Worm (Caenorhabditis elegans): ENCODE measurements around the gene klf-2.

The klf-2 gene

DNA sequence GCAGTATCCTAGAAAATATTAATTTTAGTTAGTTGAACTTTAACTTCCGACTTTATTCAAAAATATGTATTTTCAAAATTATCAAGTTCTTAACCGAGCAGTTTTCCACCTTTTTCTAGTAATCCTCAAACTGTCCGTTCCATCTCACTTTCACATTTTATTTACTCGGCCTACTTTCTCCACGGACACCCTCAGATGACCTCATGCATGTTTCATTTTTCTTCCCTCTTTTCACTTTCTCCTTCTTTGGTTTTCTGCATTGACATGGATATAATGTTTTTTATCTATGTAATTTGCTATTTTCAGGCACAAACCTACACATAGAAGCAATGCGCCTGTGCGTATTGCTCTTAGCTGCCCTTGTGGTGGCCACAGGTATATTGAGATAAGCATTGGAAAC lies 18.6 kb upstream of the klf-2 start, which contains the start of gene mlt-11:
mlt-11 (plus strand) TSS at position 301 of the 400 bp plus-strand sequence.
- TF ChIP-seq blmp-1 (tag; optimal IDR thresholded peaks at IDR 0.05; ENCODE audit: insufficient read depth) (peak; percentile 26), elt-3 (tag; optimal IDR thresholded peaks at IDR 0.05) (no peak)

DNA sequence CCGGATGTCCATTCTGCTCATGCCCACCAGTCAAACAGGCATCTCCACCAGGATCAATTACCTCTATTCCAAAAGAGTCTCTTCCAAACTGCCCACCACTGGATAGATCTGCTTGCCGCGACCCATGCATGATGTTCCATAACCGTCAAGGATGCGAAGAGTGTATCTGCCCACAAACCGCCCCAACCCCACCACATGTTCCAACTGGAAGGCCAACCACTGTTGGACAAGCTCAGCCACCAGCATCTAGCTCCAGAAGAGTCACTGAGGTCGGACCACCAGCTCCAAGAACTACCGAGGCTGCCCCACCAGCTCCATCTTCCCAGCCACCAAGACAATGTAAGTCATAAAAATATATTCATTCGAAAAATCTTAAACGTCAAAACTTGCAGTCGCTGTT lies 14.9 kb upstream of the klf-2 start:
- no peak for TF ChIP-seq mbf-1 (tag; optimal IDR thresholded peaks at IDR 0.05)
- TF ChIP-seq zag-1 (tag; optimal IDR thresholded peaks at IDR 0.05) = no peak
- TF ChIP-seq skn-1 (tag; optimal IDR thresholded peaks at IDR 0.05) = no peak
- no peak for TF ChIP-seq elt-1 (tag; optimal IDR thresholded peaks at IDR 0.05)

DNA sequence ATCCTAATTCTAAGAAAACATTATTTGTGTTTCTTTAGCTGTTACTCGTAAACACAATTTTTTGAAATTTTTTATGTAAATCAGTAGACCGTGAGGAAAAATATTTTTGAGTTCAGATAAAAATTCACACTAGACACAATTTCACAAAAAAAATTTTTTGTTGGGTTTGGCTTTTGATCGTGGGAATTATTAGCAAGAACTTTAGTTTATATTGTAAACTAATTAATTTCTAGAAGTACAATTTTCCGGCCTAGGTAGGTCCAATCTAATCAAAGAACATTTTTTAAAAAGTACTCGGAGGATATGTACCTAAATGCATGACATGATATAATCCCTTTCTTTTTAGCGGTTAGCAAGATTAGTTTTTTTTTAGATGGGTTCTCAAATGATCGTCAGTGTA lies 5.3 kb upstream of the klf-2 start:
- TF ChIP-seq nhr-12 (tag; optimal IDR thresholded peaks at IDR 0.05) (no peak), R02D3.7 (tag; optimal IDR thresholded peaks at IDR 0.05) (no peak), ZK546.5 (tag; optimal IDR thresholded peaks at IDR 0.05) (no peak), lsy-2 (tag; optimal IDR thresholded peaks at IDR 0.05) (no peak), unc-55 (GFP tag; optimal IDR thresholded peaks at IDR 0.05) (no peak), unc-62 (GFP tag; optimal IDR thresholded peaks at IDR 0.05) (no peak), lin-39 (tag; optimal IDR thresholded peaks at IDR 0.05) (no peak), alr-1 (tag; optimal IDR thresholded peaks at IDR 0.05) (no peak), F13H6.1 (tag; optimal IDR thresholded peaks at IDR 0.05) (no peak), nhr-237 (tag; optimal IDR thresholded peaks at IDR 0.05) (no peak), fos-1 (tag; optimal IDR thresholded peaks at IDR 0.05) (no peak), peb-1 (tag; optimal IDR thresholded peaks at IDR 0.05) (no peak), ztf-1 (GFP tag; conservative IDR thresholded peaks at IDR 0.05) (no peak), unc-39 (tag; optimal IDR thresholded peaks at IDR 0.05) (no peak)

DNA sequence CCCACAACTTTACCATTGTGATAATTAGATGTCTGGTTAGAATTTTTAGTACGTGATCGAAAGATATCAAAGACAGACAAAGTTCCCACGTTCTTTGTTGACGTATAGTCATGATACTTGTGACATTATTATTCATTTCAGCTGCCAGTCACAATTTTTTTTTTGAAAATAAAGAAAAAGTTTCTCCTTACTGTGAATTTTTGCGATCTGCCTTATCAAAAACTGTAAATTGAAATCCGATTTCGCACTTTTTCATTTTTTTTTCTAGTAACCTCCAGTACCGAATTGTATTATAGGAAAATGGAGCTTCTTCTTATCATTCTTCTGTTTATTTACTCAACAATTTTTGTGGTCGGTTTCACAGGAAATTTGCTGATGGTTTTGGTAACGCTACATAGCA lies 4.4 kb upstream of the klf-2 start, which contains the start of gene srsx-35:
srsx-35 (plus strand) TSS at position 301 of the 400 bp plus-strand sequence.
- no peak for TF ChIP-seq blmp-1 (tag; optimal IDR thresholded peaks at IDR 0.05; ENCODE audit: insufficient read depth)
- TF ChIP-seq dmd-4 (tag; optimal IDR thresholded peaks at IDR 0.05) = no peak
- TF ChIP-seq nhr-10 (tag; optimal IDR thresholded peaks at IDR 0.05) = no peak
- TF ChIP-seq Y55F3AM.14 (GFP tag; optimal IDR thresholded peaks at IDR 0.05) = no peak
- no peak for TF ChIP-seq nhr-11 (tag; optimal IDR thresholded peaks at IDR 0.05)
- TF ChIP-seq aly-2 (tag; optimal IDR thresholded peaks at IDR 0.05) = no peak
- no peak for TF ChIP-seq R02D3.7 (tag; optimal IDR thresholded peaks at IDR 0.05)
- no peak for TF ChIP-seq lin-39 (tag; optimal IDR thresholded peaks at IDR 0.05)
- no peak for TF ChIP-seq unc-62 (GFP tag; optimal IDR thresholded peaks at IDR 0.05)
- TF ChIP-seq nhr-23 (tag; optimal IDR thresholded peaks at IDR 0.05) = no peak
- TF ChIP-seq ceh-82 (tag; optimal IDR thresholded peaks at IDR 0.05) = no peak
- no peak for TF ChIP-seq F13H6.1 (tag; optimal IDR thresholded peaks at IDR 0.05)
- TF ChIP-seq gmeb-1 (tag; optimal IDR thresholded peaks at IDR 0.05) = no peak
- TF ChIP-seq elt-1 (tag; optimal IDR thresholded peaks at IDR 0.05) = no peak
- TF ChIP-seq skn-1 (tag; optimal IDR thresholded peaks at IDR 0.05) = no peak
- no peak for TF ChIP-seq peb-1 (tag; optimal IDR thresholded peaks at IDR 0.05)

DNA sequence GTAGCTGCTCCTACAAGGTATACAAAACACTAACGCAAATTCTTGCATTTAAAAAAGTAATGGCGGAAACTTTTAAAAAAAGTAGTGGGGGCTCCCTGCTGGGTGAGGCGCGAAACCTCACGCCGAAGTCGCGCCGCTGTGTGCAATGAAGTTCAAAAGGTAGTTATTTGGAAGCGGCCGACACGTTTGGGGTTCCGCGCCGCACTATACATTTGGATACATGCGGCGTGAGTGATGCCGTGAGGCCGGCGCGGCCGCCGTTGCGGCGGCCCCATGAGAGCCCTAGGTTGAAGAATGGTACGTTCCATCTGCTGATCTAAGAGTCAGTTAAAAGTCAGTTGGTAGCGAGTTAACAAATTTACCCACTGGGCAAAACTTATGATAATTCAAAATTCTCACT lies 3.7 kb upstream of the klf-2 start:
- TF ChIP-seq ama-1 (optimal IDR thresholded peaks at IDR 0.05) (no peak), snpc-4 (tag; optimal IDR thresholded peaks at IDR 0.05) (peak; percentile 75), ceh-16 (tag; optimal IDR thresholded peaks at IDR 0.05) (no peak)

DNA sequence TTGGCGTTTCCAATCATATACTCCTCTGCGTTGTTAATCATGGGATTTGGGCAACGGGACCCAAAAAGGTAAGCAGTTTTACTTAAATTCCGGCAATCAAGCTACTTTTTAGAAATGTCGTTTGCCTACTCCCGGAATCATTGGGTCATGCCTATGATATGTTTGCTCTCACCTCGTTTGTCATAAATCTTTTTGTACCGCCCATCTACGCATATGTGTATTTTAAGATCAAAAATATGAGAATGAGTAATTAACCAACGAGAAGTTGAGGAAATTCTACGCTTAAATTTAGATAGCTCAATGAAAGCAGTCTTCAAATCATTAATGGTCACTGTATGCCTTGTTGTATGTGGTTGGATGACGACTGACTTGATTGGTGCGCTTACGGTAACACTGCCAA lies 3.2 kb upstream of the klf-2 start:
- no peak for TF ChIP-seq nhr-25 (tag; optimal IDR thresholded peaks at IDR 0.05)

DNA sequence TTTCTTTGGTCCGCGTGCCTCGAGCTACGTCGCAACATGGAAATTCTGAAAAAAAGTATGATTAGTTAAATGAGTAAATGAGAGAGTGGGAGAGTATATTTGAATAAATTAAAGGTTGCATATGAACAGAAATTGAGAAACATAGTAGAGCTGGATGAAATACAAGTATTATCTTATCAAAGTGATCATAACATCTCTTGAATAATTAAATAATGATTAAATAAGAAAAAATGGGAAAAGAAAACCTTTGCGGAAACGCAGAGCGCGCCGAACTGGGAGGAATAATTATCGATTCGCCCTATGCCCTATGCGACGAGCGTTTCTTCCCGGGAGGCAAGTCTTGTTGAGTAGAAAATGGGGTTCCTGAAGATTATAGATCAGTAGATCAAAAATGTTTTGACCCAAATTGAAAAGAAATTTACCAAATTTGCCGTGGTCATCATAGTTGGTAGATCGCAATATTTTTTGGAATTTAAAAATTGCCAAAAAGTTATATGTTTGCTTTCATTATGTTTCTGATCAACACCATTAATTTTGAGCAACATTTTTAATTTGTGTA lies 4.1 kb downstream of the klf-2 start, which contains the start of gene F53F8.3:
F53F8.3 (minus strand) TSS at position 51 of the 559 bp plus-strand sequence.
- TF ChIP-seq crh-2 (tag; optimal IDR thresholded peaks at IDR 0.05) (no peak), aly-2 (tag; optimal IDR thresholded peaks at IDR 0.05) (no peak), nhr-129 (tag; optimal IDR thresholded peaks at IDR 0.05) (no peak), nhr-6 (tag; optimal IDR thresholded peaks at IDR 0.05) (no peak), C34F6.9 (tag; optimal IDR thresholded peaks at IDR 0.05) (no peak), elt-1 (tag; optimal IDR thresholded peaks at IDR 0.05) (no peak), R02D3.7 (tag; optimal IDR thresholded peaks at IDR 0.05) (no peak), mab-5 (tag; optimal IDR thresholded peaks at IDR 0.05) (no peak), snpc-4 (tag; optimal IDR thresholded peaks at IDR 0.05) (no peak), ama-1 (optimal IDR thresholded peaks at IDR 0.05) (no peak), nhr-11 (tag; optimal IDR thresholded peaks at IDR 0.05) (no peak), nhr-25 (tag; optimal IDR thresholded peaks at IDR 0.05) (no peak), unc-39 (tag; optimal IDR thresholded peaks at IDR 0.05) (no peak), dmd-4 (tag; optimal IDR thresholded peaks at IDR 0.05) (no peak), ztf-4 (tag; optimal IDR thresholded peaks at IDR 0.05) (no peak), gmeb-1 (tag; optimal IDR thresholded peaks at IDR 0.05) (no peak), sma-9 (GFP tag; optimal IDR thresholded peaks at IDR 0.05) (no peak), sma-9 (tag; optimal IDR thresholded peaks at IDR 0.05) (no peak), nhr-237 (tag; optimal IDR thresholded peaks at IDR 0.05) (no peak), sma-3 (GFP tag; optimal IDR thresholded peaks at IDR 0.05) (no peak), skn-1 (tag; optimal IDR thresholded peaks at IDR 0.05) (no peak)
